Worm (Caenorhabditis elegans) whole organism, young adult: ENCODE data around the gene tgt-2.

Experiments
- B0261.1 ChIP-seq: sonication (generic microtip); optimal IDR thresholded peaks from 2 replicates; lab custom pipeline; 2016; ENCODE audit warnings: mild to moderate bottlenecking, missing genetic modification characterization, moderate library complexity, missing compliant biosample characterization
- C17E4.6 ChIP-seq: fragments of 200-800 bp; sonication (Bioruptor generic); IDR thresholded peaks from 2 replicates; pipeline ENCODE4 v1.3.6; 2022; ENCODE audit warnings: missing genetic modification reagents, missing genetic modification characterization, missing compliant biosample characterization
- F33H1.4 ChIP-seq: fragments of 200-800 bp; sonication (Bioruptor generic); IDR thresholded peaks from 2 replicates; pipeline ENCODE4 v1.3.6; 2022; ENCODE audit warnings: missing genetic modification reagents, missing genetic modification characterization, missing compliant biosample characterization
- F49E8.2 ChIP-seq: sonication (generic microtip); optimal IDR thresholded peaks from 3 replicates; lab custom pipeline; 2017; ENCODE audit warnings: missing genetic modification characterization, mild to moderate bottlenecking, missing compliant biosample characterization, antibody characterized with exemption, moderate library complexity; ENCODE audit not compliant: insufficient read depth
- F57C9.4 ChIP-seq: sonication (generic microtip); optimal IDR thresholded peaks from 2 replicates; lab custom pipeline; 2017; ENCODE audit warnings: mild to moderate bottlenecking, missing genetic modification characterization, missing compliant biosample characterization
- K11D2.4 ChIP-seq: fragments of 200-800 bp; sonication (Bioruptor generic); IDR thresholded peaks from 2 replicates; pipeline ENCODE4 v1.3.6; 2022; ENCODE audit warnings: missing genetic modification reagents, missing genetic modification characterization, missing compliant biosample characterization
- Y53G8AR.9 ChIP-seq: fragments of 200-800 bp; sonication (Bioruptor generic); conservative IDR thresholded peaks from 2 replicates; pipeline ENCODE4 v1.3.6; 2022; ENCODE audit warnings: missing genetic modification reagents, missing genetic modification characterization, missing compliant biosample characterization
- Y56A3A.18 ChIP-seq: fragments of 200-800 bp; sonication (Bioruptor generic); IDR thresholded peaks from 2 replicates; pipeline ENCODE4 v1.3.6; 2022; ENCODE audit warnings: missing genetic modification reagents, missing genetic modification characterization, missing compliant biosample characterization
- Y95B8A.8 ChIP-seq: fragments of 200-800 bp; sonication (Bioruptor generic); IDR thresholded peaks from 2 replicates; pipeline ENCODE4 v1.3.6; 2022; ENCODE audit warnings: missing genetic modification reagents, missing genetic modification characterization, missing compliant biosample characterization
- ZK185.1 ChIP-seq: sonication (generic microtip); optimal IDR thresholded peaks from 2 replicates; lab custom pipeline; 2016; ENCODE audit warnings: mild to moderate bottlenecking, missing genetic modification characterization, missing compliant biosample characterization; ENCODE audit not compliant: poor library complexity, severe bottlenecking
- ama-1 ChIP-seq, 3 experiments: fragments of 150-350 bp in 1 of 3; sonication (generic microtip) in 2 of 3; optimal IDR thresholded peaks; 2 replicates each; lab custom pipeline; 2014 to 2018; ENCODE audit warnings: missing biosample characterization in 2 of 3, missing genetic modification characterization in 2 of 3, missing genetic modification reagents in 2 of 3
- attf-3 ChIP-seq: fragments of 200-800 bp; sonication (Bioruptor generic); conservative IDR thresholded peaks from 2 replicates; pipeline ENCODE4 v1.3.6; 2022; ENCODE audit warnings: missing genetic modification reagents, missing genetic modification characterization, missing compliant biosample characterization
- attf-5 ChIP-seq: fragments of 200-800 bp; sonication (Bioruptor generic); optimal IDR thresholded peaks from 2 replicates; lab custom pipeline; 2018; ENCODE audit warnings: mild to moderate bottlenecking, missing genetic modification characterization, missing compliant biosample characterization
- attf-6 ChIP-seq: fragments of 200-800 bp; sonication (Bioruptor generic); IDR thresholded peaks from 2 replicates; pipeline ENCODE4 v1.3.6; 2022; ENCODE audit warnings: missing genetic modification reagents, missing genetic modification characterization, missing compliant biosample characterization
- ccch-3 ChIP-seq: fragments of 200-800 bp; sonication (Bioruptor generic); optimal IDR thresholded peaks from 2 replicates; lab custom pipeline; 2018; ENCODE audit warnings: mild to moderate bottlenecking, missing genetic modification characterization, missing compliant biosample characterization
- cebp-1 ChIP-seq, 2 experiments: fragments of 200-800 bp in 1 of 2; sonication (Bioruptor generic) in 1 of 2; sonication (generic microtip) in 1 of 2; IDR thresholded peaks in 1 of 2; optimal IDR thresholded peaks in 1 of 2; 2 replicates each; pipeline versions ENCODE4 v1.3.6 to Lab custom; 2017 to 2022; ENCODE audit warnings: missing compliant biosample characterization in 2 of 2, missing genetic modification characterization in 2 of 2, mild to moderate bottlenecking in 1 of 2, missing genetic modification reagents in 1 of 2, moderate library complexity in 1 of 2
- cebp-2 ChIP-seq: fragments of 200-800 bp; sonication (Bioruptor generic); IDR thresholded peaks from 2 replicates; pipeline ENCODE4 v1.3.6; 2022; ENCODE audit warnings: missing genetic modification characterization, missing compliant biosample characterization
- ceh-58 ChIP-seq: fragments of 200-800 bp; sonication (Bioruptor generic); IDR thresholded peaks from 2 replicates; pipeline ENCODE4 v1.3.6; 2022; ENCODE audit warnings: missing genetic modification characterization, missing compliant biosample characterization
- ceh-79 ChIP-seq: sonication (generic microtip); optimal IDR thresholded peaks from 2 replicates; lab custom pipeline; 2017; ENCODE audit warnings: mild to moderate bottlenecking, missing genetic modification characterization, missing compliant biosample characterization
- die-1 ChIP-seq: sonication (generic microtip); optimal IDR thresholded peaks from 2 replicates; lab custom pipeline; 2016; ENCODE audit warnings: missing genotype, mild to moderate bottlenecking, missing genetic modification characterization, missing compliant biosample characterization
- dox-1 ChIP-seq: fragments of 200-800 bp; sonication (Bioruptor generic); IDR thresholded peaks from 2 replicates; pipeline ENCODE4 v1.3.6; 2022; ENCODE audit warnings: missing genetic modification reagents, missing genetic modification characterization, missing compliant biosample characterization
- egrh-3 ChIP-seq: fragments of 200-800 bp; sonication (Bioruptor generic); IDR thresholded peaks from 2 replicates; pipeline ENCODE4 v1.3.6; 2022; ENCODE audit warnings: missing genetic modification reagents, missing genetic modification characterization, missing compliant biosample characterization
- ekl-4 ChIP-seq: fragments of 200-800 bp; sonication (Bioruptor generic); IDR thresholded peaks from 2 replicates; pipeline ENCODE4 v1.3.6; 2022; ENCODE audit warnings: missing genetic modification reagents, missing genetic modification characterization, missing compliant biosample characterization
- gei-17 ChIP-seq: fragments of 200-800 bp; sonication (Bioruptor generic); optimal IDR thresholded peaks from 2 replicates; lab custom pipeline; 2018; ENCODE audit warnings: mild to moderate bottlenecking, missing genetic modification characterization, missing compliant biosample characterization
- hlh-12 ChIP-seq: sonication (generic microtip); optimal IDR thresholded peaks from 2 replicates; lab custom pipeline; 2016; ENCODE audit warnings: missing genetic modification characterization, missing compliant biosample characterization
- hmg-1.2 ChIP-seq: fragments of 200-800 bp; sonication (Bioruptor generic); IDR thresholded peaks from 2 replicates; pipeline ENCODE4 v1.3.6; 2022; ENCODE audit warnings: missing genetic modification reagents, missing genetic modification characterization, missing compliant biosample characterization
- hsf-1 ChIP-seq: fragments of 200-800 bp; sonication (Bioruptor generic); IDR thresholded peaks from 2 replicates; pipeline ENCODE4 v1.3.6; 2022; ENCODE audit warnings: missing genetic modification reagents, missing genetic modification characterization, missing compliant biosample characterization
- let-607 ChIP-seq, 2 experiments: fragments of 200-800 bp in 1 of 2; sonication (Bioruptor generic) in 1 of 2; sonication (generic microtip) in 1 of 2; optimal IDR thresholded peaks; 2 replicates each; lab custom pipeline; 2016 to 2018; ENCODE audit warnings: mild to moderate bottlenecking in 2 of 2, missing compliant biosample characterization in 2 of 2, missing genetic modification characterization in 2 of 2, moderate library complexity in 2 of 2, missing genotype in 1 of 2
- lin-35 ChIP-seq, 3 experiments: fragments of 150-350 bp in 2 of 3; sonication (generic microtip) in 1 of 3; optimal IDR thresholded peaks; 2 replicates each; lab custom pipeline; 2014 to 2018; ENCODE audit warnings: missing biosample characterization in 3 of 3, missing genetic modification characterization in 3 of 3, missing genetic modification reagents in 3 of 3
- lir-1 ChIP-seq: fragments of 200-800 bp; sonication (Bioruptor generic); conservative IDR thresholded peaks from 2 replicates; pipeline ENCODE4 v1.3.6; 2022; ENCODE audit warnings: missing genetic modification reagents, missing genetic modification characterization, missing compliant biosample characterization
- lsl-1 ChIP-seq: fragments of 200-800 bp; sonication (Bioruptor generic); optimal IDR thresholded peaks from 2 replicates; lab custom pipeline; 2018; ENCODE audit warnings: mild to moderate bottlenecking, missing genetic modification characterization, moderate library complexity, missing compliant biosample characterization
- madf-8 ChIP-seq: fragments of 200-800 bp; sonication (Bioruptor generic); conservative IDR thresholded peaks from 2 replicates; pipeline ENCODE4 v1.3.6; 2022; ENCODE audit warnings: missing genetic modification reagents, missing genetic modification characterization, missing compliant biosample characterization
- mcd-1 ChIP-seq: fragments of 200-800 bp; sonication (Bioruptor generic); IDR thresholded peaks from 2 replicates; pipeline ENCODE4 v1.3.6; 2022; ENCODE audit warnings: missing genetic modification reagents, missing genetic modification characterization, missing compliant biosample characterization
- nhr-179 ChIP-seq: sonication (generic microtip); optimal IDR thresholded peaks from 2 replicates; lab custom pipeline; 2016; ENCODE audit warnings: mild to moderate bottlenecking, missing genetic modification characterization, missing compliant biosample characterization
- rcor-1 ChIP-seq: fragments of 200-800 bp; sonication (Bioruptor generic); IDR thresholded peaks from 2 replicates; pipeline ENCODE4 v1.3.6; 2022; ENCODE audit warnings: missing genetic modification reagents, missing genetic modification characterization, missing compliant biosample characterization
- rec-8 ChIP-seq, 2 experiments: sonication (generic microtip); optimal IDR thresholded peaks; 2 replicates each; lab custom pipeline; 2016; ENCODE audit warnings: mild to moderate bottlenecking in 2 of 2, missing genetic modification characterization in 2 of 2, missing genetic modification reagents in 2 of 2, missing genotype in 2 of 2, missing biosample characterization in 1 of 2, missing compliant biosample characterization in 1 of 2, moderate library complexity in 1 of 2
- repo-1 ChIP-seq: sonication (generic microtip); optimal IDR thresholded peaks from 2 replicates; lab custom pipeline; 2017; ENCODE audit warnings: mild to moderate bottlenecking, missing genetic modification characterization, missing compliant biosample characterization
- snpc-1.3 ChIP-seq: sonication (generic microtip); optimal IDR thresholded peaks from 2 replicates; lab custom pipeline; 2017; ENCODE audit warnings: missing genetic modification characterization, mild to moderate bottlenecking, missing compliant biosample characterization, antibody characterized with exemption, moderate library complexity, missing genotype, missing genetic modification reagents; ENCODE audit not compliant: insufficient read depth
- unc-130 ChIP-seq: sonication (generic microtip); optimal IDR thresholded peaks from 2 replicates; lab custom pipeline; 2016; ENCODE audit warnings: missing genetic modification reagents, missing genetic modification characterization, missing compliant biosample characterization
- zfh-2 ChIP-seq: fragments of 200-800 bp; sonication (Bioruptor generic); conservative IDR thresholded peaks from 2 replicates; pipeline ENCODE4 v1.3.6; 2022; ENCODE audit warnings: missing genetic modification reagents, missing genetic modification characterization, missing compliant biosample characterization

tgt-2 gene

ce11 chrV:18980980-18981529 is 17.1 kb upstream of the tgt-2 start, which contains the start of the genes mrps-35 and sws-1 (continued):
- TF ChIP-seq dox-1 (GFP tag; lab: Robert Waterston, UW) (peak; percentile 78), nhr-179 (tag; lab: Kevin White, UChicago) (no peak), ceh-79 (tag; lab: Kevin White, UChicago) (no peak), zfh-2 (GFP tag; lab: Robert Waterston, UW) (no peak), Y56A3A.18 (GFP tag; lab: Robert Waterston, UW) (no peak), cebp-1 (GFP tag; IDR thresholded peaks at IDR 0.05; lab: Robert Waterston, UW) (no peak), cebp-1 (tag; optimal IDR thresholded peaks at IDR 0.05; lab: Kevin White, UChicago) (no peak), repo-1 (tag; lab: Kevin White, UChicago) (no peak), ekl-4 (no peak), Y95B8A.8 (0 out of 2 replicates have a peak, but pooled peaks have one; percentile 33), attf-6 (GFP tag; lab: Robert Waterston, UW) (no peak), egrh-3 (GFP tag; lab: Robert Waterston, UW) (peak; percentile 28; the same call in 1 of the 2 replicates), hmg-1.2 (GFP tag; lab: Robert Waterston, UW) (0 out of 2 replicates have a peak, but pooled peaks have one; percentile 19), ZK185.1 (tag; lab: Kevin White, UChicago) (peak; percentile 85), rec-8 (tag; optimal IDR thresholded peaks at IDR 0.05; lab: Kevin White, UChicago) (peak; percentile 11 to 71), ceh-58 (GFP tag; lab: Robert Waterston, UW) (no peak)

- TF ChIP-seq let-607 (tag; optimal IDR thresholded peaks at IDR 0.05; lab: Kevin White, UChicago), result no peak
- no peak for TF ChIP-seq attf-5 (GFP tag; lab: Kevin White, UChicago)
- no peak for TF ChIP-seq F57C9.4 (tag; lab: Kevin White, UChicago)
- TF ChIP-seq cebp-2 (GFP tag; lab: Robert Waterston, UW), result no peak
- no peak for TF ChIP-seq C17E4.6 (GFP tag; lab: Robert Waterston, UW)
- no peak for TF ChIP-seq snpc-1.3 (tag; lab: Kevin White, UChicago)
- no peak for TF ChIP-seq ama-1 (optimal IDR thresholded peaks at IDR 0.05; lab: Kevin White, UChicago)
- TF ChIP-seq ama-1 (GFP tag; optimal IDR thresholded peaks at IDR 0.05; lab: Kevin White, UChicago), result no peak
- TF ChIP-seq hlh-12, result no peak
These were observed 16.4 kb upstream of the tgt-2 start for ce11 chrV:18981736-18982135.

- TF ChIP-seq gei-17 (GFP tag; lab: Kevin White, UChicago) (no peak), hsf-1 (GFP tag; lab: Robert Waterston, UW) (no peak), Y53G8AR.9 (0 out of 2 replicates have a peak, but pooled peaks have one; percentile 54), ceh-58 (GFP tag; lab: Robert Waterston, UW) (no peak), ekl-4 (no peak), die-1 (no peak), lir-1 (GFP tag; lab: Robert Waterston, UW) (no peak), F49E8.2 (tag; lab: Kevin White, UChicago) (no peak)
These were observed 12.0 kb upstream of the tgt-2 start for ce11 chrV:18986103-18986502.

- 0 out of 2 replicates have a peak, but pooled peaks have one; percentile 11 for TF ChIP-seq madf-8
- TF ChIP-seq B0261.1 (tag; lab: Kevin White, UChicago), result peak; percentile 1
- TF ChIP-seq mcd-1 (GFP tag; lab: Robert Waterston, UW), result peak; percentile 85
- peak; percentile 80 for TF ChIP-seq K11D2.4 (GFP tag; lab: Robert Waterston, UW)
- no peak for TF ChIP-seq ccch-3 (GFP tag; lab: Kevin White, UChicago)
- TF ChIP-seq lin-35 (GFP tag; optimal IDR thresholded peaks at IDR 0.05; lab: Kevin White, UChicago), result peak in 1 of 3 experiments; percentile 77
- peak; percentile 1 for TF ChIP-seq snpc-1.3 (tag; lab: Kevin White, UChicago)
- TF ChIP-seq rcor-1, result peak; percentile 74
- 0 out of 2 replicates have a peak, but pooled peaks have one; percentile 44 for TF ChIP-seq attf-3 (GFP tag; lab: Robert Waterston, UW)
- peak; percentile 44 for TF ChIP-seq F33H1.4 (GFP tag; lab: Robert Waterston, UW)
- peak; percentile 58 for TF ChIP-seq lsl-1 (GFP tag; lab: Kevin White, UChicago)
- no peak for TF ChIP-seq Y56A3A.18 (GFP tag; lab: Robert Waterston, UW)
- TF ChIP-seq unc-130, result no peak
These were observed 7.8 kb upstream of the tgt-2 start, which contains the start of the genes reps-1 and Y39B6A.37 for ce11 chrV:18990238-18990901. reps-1 (minus strand) TSS chrV:18990500. Y39B6A.37 (plus strand) TSS chrV:18990851.
